Worm (Caenorhabditis elegans): Measurements from ENCODE around the gene acy-2.

The acy-2 gene

ce11 chrV:6018944-6019450, 43.2 kb downstream of the acy-2 start, which contains the start of gene picc-1:
TSS of gene picc-1 (plus strand) at chrV:6018994.
- no peak for TF ChIP-seq unc-62 (GFP tag; optimal IDR thresholded peaks at IDR 0.05)

ce11 chrV:6022076-6022475, 46.3 kb downstream of the acy-2 start:
- TF ChIP-seq unc-62 (GFP tag; optimal IDR thresholded peaks at IDR 0.05): no peak

- no peak for TF ChIP-seq unc-62 (GFP tag; optimal IDR thresholded peaks at IDR 0.05)
Measured at ce11 chrV:6030559-6030975, 54.7 kb downstream of the acy-2 start.
